Fruit fly (Drosophila melanogaster) whole organism, embryonic: ENCODE data around the gene CG42824.

Source experiments
- Bteb2 ChIP-seq: fragments of 200-800 bp; sonication (Bioruptor generic); optimal IDR thresholded peaks from 2 replicates; lab custom pipeline; 2016; ENCODE audit warnings: missing biosample characterization, missing genetic modification characterization
- C15 ChIP-seq: fragments of 200-800 bp; sonication (Bioruptor generic); IDR thresholded peaks from 3 replicates; pipeline ENCODE4 v1.3.6; 2022; ENCODE audit warnings: missing biosample characterization, missing genetic modification characterization
- CG11723 ChIP-seq: fragments of 200-800 bp; sonication (Bioruptor generic); optimal IDR thresholded peaks from 2 replicates; lab custom pipeline; 2017; ENCODE audit warnings: missing biosample characterization, mild to moderate bottlenecking, missing genetic modification characterization
- CG12299 ChIP-seq: fragments of 200-800 bp; sonication (Bioruptor generic); optimal IDR thresholded peaks from 2 replicates; lab custom pipeline; 2018; ENCODE audit warnings: missing biosample characterization, mild to moderate bottlenecking, missing genetic modification characterization
- CG13894 ChIP-seq: fragments of 200-800 bp; sonication (Bioruptor generic); optimal IDR thresholded peaks from 3 replicates; lab custom pipeline; 2018; ENCODE audit warnings: missing biosample characterization, mild to moderate bottlenecking, missing genetic modification characterization, moderate library complexity
- CG14014 ChIP-seq: fragments of 200-800 bp; sonication (Bioruptor generic); IDR thresholded peaks from 2 replicates; pipeline ENCODE4 v1.3.6; 2022; ENCODE audit warnings: missing biosample characterization, missing genetic modification characterization
- CG1603 ChIP-seq: fragments of 200-800 bp; sonication (Bioruptor generic); optimal IDR thresholded peaks from 2 replicates; lab custom pipeline; 2019; ENCODE audit warnings: missing biosample characterization, mild to moderate bottlenecking, missing genetic modification characterization, moderate library complexity
- CG17912 ChIP-seq: fragments of 200-800 bp; sonication (Bioruptor generic); optimal IDR thresholded peaks from 2 replicates; lab custom pipeline; 2018; ENCODE audit warnings: missing biosample characterization, mild to moderate bottlenecking, missing genetic modification characterization
- CG2199 ChIP-seq: fragments of 200-800 bp; sonication (Bioruptor generic); IDR thresholded peaks from 3 replicates; pipeline ENCODE4 v1.3.6; 2022; ENCODE audit warnings: missing biosample characterization, missing genetic modification characterization
- CG2889 ChIP-seq: fragments of 200-800 bp; sonication (Bioruptor generic); IDR thresholded peaks from 3 replicates; pipeline ENCODE4 v1.3.6; 2022; ENCODE audit warnings: missing biosample characterization, missing genetic modification characterization
- CG31441 ChIP-seq: fragments of 200-800 bp; sonication (Bioruptor generic); IDR thresholded peaks from 2 replicates; pipeline ENCODE4 v1.3.6; 2022; ENCODE audit warnings: missing biosample characterization, missing genetic modification characterization
- CG32772 ChIP-seq: fragments of 200-800 bp; sonication (Bioruptor generic); IDR thresholded peaks from 2 replicates; pipeline ENCODE4 v1.3.6; 2022; ENCODE audit warnings: missing biosample characterization, missing genetic modification characterization
- CG4404 ChIP-seq: fragments of 200-800 bp; sonication (Bioruptor generic); IDR thresholded peaks from 2 replicates; pipeline ENCODE4 v1.3.6; 2022; ENCODE audit warnings: missing biosample characterization, missing genetic modification characterization
- CG6654 ChIP-seq: fragments of 200-800 bp; sonication (Bioruptor generic); optimal IDR thresholded peaks from 2 replicates; lab custom pipeline; 2017; ENCODE audit warnings: missing biosample characterization, mild to moderate bottlenecking, missing genetic modification characterization
- CG7372 ChIP-seq: fragments of 200-800 bp; sonication (Bioruptor generic); IDR thresholded peaks from 2 replicates; pipeline ENCODE4 v1.3.6; 2022; ENCODE audit warnings: missing biosample characterization, missing genetic modification characterization
- CG8290 ChIP-seq, 3 experiments: fragments of 200-800 bp; sonication (Bioruptor generic); optimal IDR thresholded peaks; 2 replicates each; lab custom pipeline; 2016 to 2019; ENCODE audit warnings: missing biosample characterization in 3 of 3, missing genetic modification characterization in 3 of 3, mild to moderate bottlenecking in 2 of 3, moderate library complexity in 1 of 3
- CG9215 ChIP-seq: fragments of 200-800 bp; sonication (Bioruptor generic); IDR thresholded peaks from 2 replicates; pipeline ENCODE4 v1.3.6; 2022; ENCODE audit warnings: missing biosample characterization, missing genetic modification characterization
- CG9727 ChIP-seq: fragments of 200-800 bp; sonication (Bioruptor generic); optimal IDR thresholded peaks from 3 replicates; lab custom pipeline; 2017; ENCODE audit warnings: missing biosample characterization, mild to moderate bottlenecking, missing genetic modification characterization
- CG9817 ChIP-seq: fragments of 200-800 bp; sonication (Bioruptor generic); optimal IDR thresholded peaks from 2 replicates; lab custom pipeline; 2018; ENCODE audit warnings: missing biosample characterization, mild to moderate bottlenecking, missing genetic modification characterization, moderate library complexity
- Gsc ChIP-seq: fragments of 200-800 bp; sonication (Bioruptor generic); IDR thresholded peaks from 2 replicates; pipeline ENCODE4 v1.3.6; 2022; ENCODE audit warnings: missing biosample characterization, missing genetic modification characterization
- Hsf ChIP-seq: fragments of 200-800 bp; sonication (Bioruptor generic); optimal IDR thresholded peaks from 3 replicates; lab custom pipeline; 2016; ENCODE audit warnings: missing biosample characterization, missing genetic modification characterization
- Lim3 ChIP-seq: fragments of 200-800 bp; sonication (Bioruptor generic); IDR thresholded peaks from 2 replicates; pipeline ENCODE4 v1.3.6; 2022; ENCODE audit warnings: missing biosample characterization, missing genetic modification characterization
- MBD-R2 ChIP-seq: fragments of 200-800 bp; sonication (Bioruptor generic); IDR thresholded peaks from 2 replicates; pipeline ENCODE4 v1.3.6; 2022; ENCODE audit warnings: missing biosample characterization, missing genetic modification characterization
- Med ChIP-seq: fragments of 200-800 bp; sonication (Bioruptor generic); peaks from one replicate; lab custom pipeline; 2016; ENCODE audit warnings: missing biosample characterization, missing genetic modification characterization, mild to moderate bottlenecking, inconsistent platforms, moderate library complexity
- Mes4 ChIP-seq: fragments of 200-800 bp; sonication (Bioruptor generic); optimal IDR thresholded peaks from 2 replicates; lab custom pipeline; 2016; ENCODE audit warnings: missing biosample characterization, missing genetic modification characterization
- NC2α ChIP-seq: fragments of 200-800 bp; sonication (Bioruptor generic); optimal IDR thresholded peaks from 2 replicates; lab custom pipeline; 2016; ENCODE audit warnings: missing biosample characterization, missing genetic modification characterization
- Ravus ChIP-seq: fragments of 200-800 bp; sonication (Bioruptor generic); IDR thresholded peaks from 2 replicates; pipeline ENCODE4 v1.3.6; 2022; ENCODE audit warnings: missing biosample characterization, missing genetic modification characterization
- Rx ChIP-seq: fragments of 200-800 bp; sonication (Bioruptor generic); IDR thresholded peaks from 2 replicates; pipeline ENCODE4 v1.3.6; 2022; ENCODE audit warnings: missing biosample characterization, missing genetic modification characterization
- Taf1 ChIP-seq: fragments of 200-800 bp; sonication (Bioruptor generic); IDR thresholded peaks from 2 replicates; pipeline ENCODE4 v1.3.6; 2022; ENCODE audit warnings: missing biosample characterization, missing genetic modification characterization
- Vsx1 ChIP-seq: fragments of 200-800 bp; sonication (Bioruptor generic); optimal IDR thresholded peaks from 2 replicates; lab custom pipeline; 2017; ENCODE audit warnings: missing biosample characterization, mild to moderate bottlenecking, missing genetic modification characterization, missing genetic modification reagents
- ab ChIP-seq: fragments of 200-800 bp; sonication (Bioruptor generic); optimal IDR thresholded peaks from 2 replicates; lab custom pipeline; 2016; ENCODE audit warnings: missing biosample characterization, missing genetic modification characterization
- chif ChIP-seq, 2 experiments: fragments of 200-800 bp; sonication (Bioruptor generic); optimal IDR thresholded peaks; 3 replicates each; lab custom pipeline; 2016; ENCODE audit warnings: missing biosample characterization in 2 of 2, missing genetic modification characterization in 2 of 2
- eyg ChIP-seq: fragments of 200-800 bp; sonication (Bioruptor generic); optimal IDR thresholded peaks from 3 replicates; lab custom pipeline; 2016; ENCODE audit warnings: missing biosample characterization, missing genetic modification characterization
- fd96Cb ChIP-seq: fragments of 200-800 bp; sonication (Bioruptor generic); optimal IDR thresholded peaks from 2 replicates; lab custom pipeline; 2018; ENCODE audit warnings: missing biosample characterization, mild to moderate bottlenecking, missing genetic modification characterization, moderate library complexity
- gem ChIP-seq: fragments of 200-800 bp; sonication (Bioruptor generic); optimal IDR thresholded peaks from 2 replicates; lab custom pipeline; 2019; ENCODE audit warnings: missing biosample characterization, mild to moderate bottlenecking, missing genetic modification characterization, moderate library complexity
- ham ChIP-seq: fragments of 200-800 bp; sonication (Bioruptor generic); IDR thresholded peaks from 2 replicates; pipeline ENCODE4 v1.3.6; 2022; ENCODE audit warnings: missing biosample characterization, missing genetic modification characterization
- hth ChIP-seq: fragments of >200 bp; optimal IDR thresholded peaks from 2 replicates; lab custom pipeline; 2017; ENCODE audit warnings: inconsistent platforms
- lab ChIP-seq: fragments of 200-800 bp; sonication (Bioruptor generic); optimal IDR thresholded peaks from 3 replicates; lab custom pipeline; 2017; ENCODE audit warnings: missing biosample characterization, missing genetic modification characterization, mild to moderate bottlenecking, moderate library complexity, missing genetic modification reagents
- lola ChIP-seq, 3 experiments: fragments of >200 bp in 2 of 3; fragments of 200-800 bp in 1 of 3; sonication (Bioruptor generic) in 1 of 3; optimal IDR thresholded peaks; 2 replicates each; lab custom pipeline; 2017 to 2019; ENCODE audit warnings: missing biosample characterization in 3 of 3, missing genetic modification characterization in 3 of 3, mild to moderate bottlenecking in 1 of 3, moderate library complexity in 1 of 3
- otp ChIP-seq: fragments of 200-800 bp; sonication (Bioruptor generic); IDR thresholded peaks from 3 replicates; pipeline ENCODE4, ENCODE4 v1.3.6; 2022; ENCODE audit warnings: missing biosample characterization, missing genetic modification characterization
- pb ChIP-seq: fragments of 200-800 bp; sonication (Bioruptor generic); optimal IDR thresholded peaks from 3 replicates; lab custom pipeline; 2016; ENCODE audit warnings: missing biosample characterization, missing genetic modification characterization
- phol ChIP-seq: fragments of 200-800 bp; sonication (Bioruptor generic); optimal IDR thresholded peaks from 3 replicates; lab custom pipeline; 2018; ENCODE audit warnings: missing biosample characterization, mild to moderate bottlenecking, missing genetic modification characterization, moderate library complexity
- pita ChIP-seq: fragments of 200-800 bp; sonication (Bioruptor generic); optimal IDR thresholded peaks from 2 replicates; lab custom pipeline; 2017; ENCODE audit warnings: missing biosample characterization, mild to moderate bottlenecking, missing genetic modification characterization
- psq ChIP-seq: fragments of 200-800 bp; sonication (Bioruptor generic); optimal IDR thresholded peaks from 2 replicates; lab custom pipeline; 2017; ENCODE audit warnings: missing biosample characterization, missing genetic modification characterization
- repo ChIP-seq: fragments of 200-800 bp; sonication (Bioruptor generic); optimal IDR thresholded peaks from 2 replicates; lab custom pipeline; 2016; ENCODE audit warnings: missing biosample characterization, missing genetic modification characterization
- unpg ChIP-seq: fragments of 200-800 bp; sonication (Bioruptor generic); optimal IDR thresholded peaks from 3 replicates; lab custom pipeline; 2018; ENCODE audit warnings: missing biosample characterization, mild to moderate bottlenecking, missing genetic modification characterization, moderate library complexity
- vfl ChIP-seq: fragments of 200-800 bp; sonication (Bioruptor generic); optimal IDR thresholded peaks from 2 replicates; lab custom pipeline; 2016; ENCODE audit warnings: missing biosample characterization, missing genetic modification characterization
- vnd ChIP-seq: fragments of 200-800 bp; sonication (Bioruptor generic); IDR thresholded peaks from 3 replicates; pipeline ENCODE4 v1.3.6; 2022; ENCODE audit warnings: missing biosample characterization, missing genetic modification characterization; ENCODE audit not compliant: partially characterized antibody
- wdn ChIP-seq: fragments of 200-800 bp; sonication (Bioruptor generic); IDR thresholded peaks from 2 replicates; pipeline ENCODE4 v1.3.6; 2022; ENCODE audit warnings: missing biosample characterization, missing genetic modification characterization
- wor ChIP-seq: fragments of 200-800 bp; sonication (Bioruptor generic); IDR thresholded peaks from 2 replicates; pipeline ENCODE4 v1.3.6; 2022; ENCODE audit warnings: missing biosample characterization, missing genetic modification characterization
- yki ChIP-seq: fragments of >200 bp; optimal IDR thresholded peaks from 3 replicates; lab custom pipeline; 2018
- zen2 ChIP-seq: fragments of 200-800 bp; sonication (Bioruptor generic); IDR thresholded peaks from 3 replicates; pipeline ENCODE4 v1.3.6; 2022; ENCODE audit warnings: missing biosample characterization, missing genetic modification characterization; ENCODE audit not compliant: partially characterized antibody

CG42824 gene

dm6 chr3R:17371094-17371493 is 35.2 kb downstream of the CG42824 start (continued):
- TF ChIP-seq CG4404 (GFP tag; lab: Robert Waterston, UW) (no peak), vnd (GFP tag; lab: Robert Waterston, UW) (no peak), yki (lab: Kevin White, UChicago) (no peak), Rx (0 out of 2 replicates have a peak, but pooled peaks have one; percentile 14), vfl (no peak), CG14014 (GFP tag; lab: Robert Waterston, UW) (peak; percentile 43; the same call in 1 of the 2 replicates), Mes4 (no peak), CG1603 (no peak), NC2α (GFP tag; lab: Kevin White, UChicago) (no peak), otp (0 out of 3 replicates have a peak, but pooled peaks have one; percentile 11), CG32772 (GFP tag; lab: Robert Waterston, UW) (peak; percentile 17; the same call in 1 of the 2 replicates), C15 (GFP tag; lab: Robert Waterston, UW) (no peak), lola (GFP tag; optimal IDR thresholded peaks at IDR 0.05; lab: Kevin White, UChicago) (no peak), Gsc (GFP tag; lab: Robert Waterston, UW) (no peak), repo (no peak), Taf1 (GFP tag; lab: Robert Waterston, UW) (no peak), Lim3 (no peak), phol (no peak), pita (GFP tag; lab: Kevin White, UChicago) (no peak), psq (GFP tag; lab: Kevin White, UChicago) (no peak), CG31441 (no peak), CG9215 (no peak), CG12299 (tag; lab: Kevin White, UChicago) (no peak), unpg (no peak), wdn (no peak), CG8290 (GFP tag; optimal IDR thresholded peaks at IDR 0.05; lab: Kevin White, UChicago) (no peak), CG8290 (tag; optimal IDR thresholded peaks at IDR 0.05; lab: Kevin White, UChicago) (peak in 1 of 2 experiments; percentile 64), CG2199 (GFP tag; lab: Robert Waterston, UW) (no peak), eyg (GFP tag; lab: Kevin White, UChicago) (no peak), CG9817 (peak; percentile 24), lab (GFP tag; lab: Kevin White, UChicago) (peak; percentile 72), Ravus (no peak), zen2 (GFP tag; lab: Robert Waterston, UW) (no peak), Vsx1 (GFP tag; lab: Kevin White, UChicago) (no peak), Hsf (GFP tag; lab: Kevin White, UChicago) (no peak), CG11723 (GFP tag; lab: Kevin White, UChicago) (no peak), fd96Cb (peak; percentile 8), wor (GFP tag; lab: Robert Waterston, UW) (0 out of 2 replicates have a peak, but pooled peaks have one; percentile 18), ham (GFP tag; lab: Robert Waterston, UW) (no peak), CG13894 (tag; lab: Kevin White, UChicago) (peak; percentile 30), CG2889 (GFP tag; lab: Robert Waterston, UW) (no peak), ab (GFP tag; lab: Kevin White, UChicago) (no peak), Med (GFP tag; lab: Kevin White, UChicago) (peak; percentile 82), CG6654 (GFP tag; lab: Kevin White, UChicago) (no peak), hth (no peak), Bteb2 (GFP tag; lab: Kevin White, UChicago) (no peak), chif (GFP tag; optimal IDR thresholded peaks at IDR 0.05; lab: Kevin White, UChicago) (no peak), MBD-R2 (no peak), pb (GFP tag; lab: Kevin White, UChicago) (no peak), CG17912 (no peak), gem (tag; lab: Kevin White, UChicago) (peak; percentile 44), CG7372 (GFP tag; lab: Robert Waterston, UW) (no peak), CG9727 (GFP tag; lab: Kevin White, UChicago) (no peak)
